Fruit fly (Drosophila melanogaster) whole organism, embryonic: ENCODE data around the gene Ser.

Experiments used
- CG11560 ChIP-seq: fragments of 200-800 bp; sonication (Bioruptor generic); IDR thresholded peaks from 3 replicates; pipeline ENCODE4 v1.3.6; 2022; ENCODE audit warnings: missing biosample characterization, missing genetic modification characterization
- CG12219 ChIP-seq: fragments of 200-800 bp; sonication (Bioruptor generic); optimal IDR thresholded peaks from 3 replicates; lab custom pipeline; 2018; ENCODE audit warnings: missing biosample characterization, mild to moderate bottlenecking, missing genetic modification characterization
- CG12391 ChIP-seq: fragments of 200-800 bp; sonication (Bioruptor generic); optimal IDR thresholded peaks from 3 replicates; lab custom pipeline; 2018; ENCODE audit warnings: missing biosample characterization, mild to moderate bottlenecking, missing genetic modification characterization, moderate library complexity
- CG13624 ChIP-seq: fragments of 200-800 bp; sonication (Bioruptor generic); optimal IDR thresholded peaks from 2 replicates; lab custom pipeline; 2016; ENCODE audit warnings: missing biosample characterization, missing genetic modification characterization
- CG16813 ChIP-seq: fragments of 200-800 bp; sonication (Bioruptor generic); IDR thresholded peaks from 3 replicates; pipeline ENCODE4 v1.3.6; 2022; ENCODE audit warnings: missing biosample characterization, missing genetic modification characterization; ENCODE audit not compliant: partially characterized antibody
- CG17568 ChIP-seq: fragments of 200-800 bp; sonication (Bioruptor generic); optimal IDR thresholded peaks from 2 replicates; lab custom pipeline; 2018; ENCODE audit warnings: missing biosample characterization, mild to moderate bottlenecking, missing genetic modification characterization, moderate library complexity
- CG30020 ChIP-seq: fragments of 200-800 bp; optimal IDR thresholded peaks from 2 replicates; lab custom pipeline; 2019; ENCODE audit warnings: missing biosample characterization, mild to moderate bottlenecking, missing genetic modification characterization, moderate library complexity
- CG30403 ChIP-seq: fragments of 200-800 bp; sonication (Bioruptor generic); optimal IDR thresholded peaks from 3 replicates; lab custom pipeline; 2016; ENCODE audit warnings: missing biosample characterization, missing genetic modification characterization
- CG33557 ChIP-seq: fragments of 200-800 bp; sonication (Bioruptor generic); optimal IDR thresholded peaks from 2 replicates; lab custom pipeline; 2019; ENCODE audit warnings: missing biosample characterization, mild to moderate bottlenecking, missing genetic modification characterization, moderate library complexity
- CG34224 ChIP-seq: fragments of 200-800 bp; sonication (Bioruptor generic); IDR thresholded peaks from 3 replicates; pipeline ENCODE4 v1.3.6; 2022; ENCODE audit warnings: missing biosample characterization, missing genetic modification characterization; ENCODE audit not compliant: partially characterized antibody
- CG43689 ChIP-seq: fragments of 200-800 bp; sonication (Bioruptor generic); IDR thresholded peaks from 2 replicates; pipeline ENCODE4 v1.3.6; 2022; ENCODE audit warnings: missing biosample characterization, missing genetic modification characterization
- CG4404 ChIP-seq: fragments of 200-800 bp; sonication (Bioruptor generic); IDR thresholded peaks from 2 replicates; pipeline ENCODE4 v1.3.6; 2022; ENCODE audit warnings: missing biosample characterization, missing genetic modification characterization
- CG4730 ChIP-seq: fragments of 200-800 bp; sonication (Bioruptor generic); IDR thresholded peaks from 2 replicates; pipeline ENCODE4 v1.3.6; 2022; ENCODE audit warnings: missing biosample characterization, missing genetic modification characterization
- CG6175 ChIP-seq: fragments of 200-800 bp; sonication (Bioruptor generic); IDR thresholded peaks from 3 replicates; pipeline ENCODE4 v1.3.6; 2022; ENCODE audit warnings: missing biosample characterization, missing genetic modification characterization
- CG6791 ChIP-seq: fragments of 200-800 bp; sonication (Bioruptor generic); IDR thresholded peaks from 3 replicates; pipeline ENCODE4 v1.3.6; 2022; ENCODE audit warnings: missing biosample characterization, missing genetic modification characterization; ENCODE audit not compliant: partially characterized antibody
- CG6813 ChIP-seq: fragments of 200-800 bp; sonication (Bioruptor generic); optimal IDR thresholded peaks from 2 replicates; lab custom pipeline; 2017; ENCODE audit warnings: missing biosample characterization, missing genetic modification characterization, mild to moderate bottlenecking, moderate library complexity, missing genetic modification reagents
- CG7839 ChIP-seq: fragments of 200-800 bp; sonication (Bioruptor generic); optimal IDR thresholded peaks from 3 replicates; lab custom pipeline; 2018; ENCODE audit warnings: missing biosample characterization, mild to moderate bottlenecking, missing genetic modification characterization, moderate library complexity
- CG8944 ChIP-seq: fragments of 200-800 bp; sonication (Bioruptor generic); optimal IDR thresholded peaks from 3 replicates; lab custom pipeline; 2016; ENCODE audit warnings: missing biosample characterization, missing genetic modification characterization
- Dek ChIP-seq: fragments of 200-800 bp; sonication (Bioruptor generic); optimal IDR thresholded peaks from 3 replicates; lab custom pipeline; 2019; ENCODE audit warnings: missing biosample characterization, mild to moderate bottlenecking, missing genetic modification characterization, moderate library complexity
- ERR ChIP-seq: fragments of 200-800 bp; sonication (Bioruptor generic); optimal IDR thresholded peaks from 2 replicates; lab custom pipeline; 2016; ENCODE audit warnings: missing biosample characterization, missing genetic modification characterization
- HHEX ChIP-seq: fragments of 200-800 bp; sonication (Bioruptor generic); optimal IDR thresholded peaks from 3 replicates; lab custom pipeline; 2017; ENCODE audit warnings: missing biosample characterization, mild to moderate bottlenecking, missing genetic modification characterization, missing genetic modification reagents
- HLH4C ChIP-seq: fragments of 200-800 bp; sonication (Bioruptor generic); IDR thresholded peaks from 3 replicates; pipeline ENCODE4 v1.3.6; 2022; ENCODE audit warnings: missing biosample characterization, missing genetic modification characterization; ENCODE audit not compliant: partially characterized antibody
- Hmx ChIP-seq: fragments of 200-800 bp; sonication (Bioruptor generic); optimal IDR thresholded peaks from 2 replicates; lab custom pipeline; 2016; ENCODE audit warnings: missing biosample characterization, missing genetic modification characterization
- Nf-YB ChIP-seq: fragments of 200-800 bp; sonication (Bioruptor generic); optimal IDR thresholded peaks from 3 replicates; lab custom pipeline; 2019; ENCODE audit warnings: missing biosample characterization, mild to moderate bottlenecking, missing genetic modification characterization, moderate library complexity
- Poxn ChIP-seq: fragments of 200-800 bp; sonication (Bioruptor generic); IDR thresholded peaks from 2 replicates; pipeline ENCODE4 v1.3.6; 2022; ENCODE audit warnings: missing biosample characterization, missing genetic modification characterization
- Scr ChIP-seq: fragments of 200-800 bp; sonication (Bioruptor generic); IDR thresholded peaks from 2 replicates; pipeline ENCODE4 v1.3.6; 2022; ENCODE audit warnings: missing biosample characterization, missing genetic modification characterization; ENCODE audit not compliant: partially characterized antibody
- ac ChIP-seq: fragments of 200-800 bp; sonication (Bioruptor generic); optimal IDR thresholded peaks from 3 replicates; lab custom pipeline; 2017; ENCODE audit warnings: missing biosample characterization, mild to moderate bottlenecking, missing genetic modification characterization
- bowl ChIP-seq: fragments of 200-800 bp; sonication (Bioruptor generic); IDR thresholded peaks from 2 replicates; pipeline ENCODE4 v1.3.6; 2022; ENCODE audit warnings: missing biosample characterization, missing genetic modification characterization
- croc ChIP-seq: fragments of 200-800 bp; sonication (Bioruptor generic); conservative IDR thresholded peaks from 3 replicates; pipeline ENCODE4 v1.3.6; 2022; ENCODE audit warnings: missing biosample characterization, missing genetic modification characterization
- dmrt99B ChIP-seq: fragments of 200-800 bp; sonication (Bioruptor generic); optimal IDR thresholded peaks from 2 replicates; lab custom pipeline; 2018; ENCODE audit warnings: missing biosample characterization, mild to moderate bottlenecking, missing genetic modification characterization, moderate library complexity
- dpn ChIP-seq, 2 experiments: fragments of 200-800 bp; sonication (Bioruptor generic); optimal IDR thresholded peaks; 3 replicates each; lab custom pipeline; 2016; ENCODE audit warnings: missing biosample characterization in 2 of 2, missing genetic modification characterization in 2 of 2
- her ChIP-seq: fragments of 200-800 bp; sonication (Bioruptor generic); optimal IDR thresholded peaks from 2 replicates; lab custom pipeline; 2016; ENCODE audit warnings: missing biosample characterization, missing genetic modification characterization
- ind ChIP-seq: fragments of 200-800 bp; sonication (Bioruptor generic); optimal IDR thresholded peaks from 3 replicates; lab custom pipeline; 2016; ENCODE audit warnings: missing biosample characterization, missing genetic modification characterization
- inv ChIP-seq: fragments of 200-800 bp; sonication (Bioruptor generic); IDR thresholded peaks from 2 replicates; pipeline ENCODE4 v1.3.6; 2022; ENCODE audit warnings: missing biosample characterization, missing genetic modification characterization; ENCODE audit not compliant: partially characterized antibody
- jigr1 ChIP-seq: fragments of 200-800 bp; sonication (Bioruptor generic); IDR thresholded peaks from 3 replicates; pipeline ENCODE4 v1.3.6; 2022; ENCODE audit warnings: missing biosample characterization, missing genetic modification characterization
- ken ChIP-seq: fragments of 200-800 bp; sonication (Bioruptor generic); IDR thresholded peaks from 3 replicates; pipeline ENCODE4 v1.3.6; 2022; ENCODE audit warnings: missing biosample characterization, missing genetic modification characterization
- lbe ChIP-seq: fragments of 200-800 bp; sonication (Bioruptor generic); optimal IDR thresholded peaks from 2 replicates; lab custom pipeline; 2016; ENCODE audit warnings: missing biosample characterization, mild to moderate bottlenecking, missing genetic modification characterization
- lmd ChIP-seq: fragments of 200-800 bp; sonication (Bioruptor generic); IDR thresholded peaks from 2 replicates; pipeline ENCODE4 v1.3.6; 2022; ENCODE audit warnings: missing biosample characterization, missing genetic modification characterization
- nmo ChIP-seq: fragments of 200-800 bp; sonication (Bioruptor generic); optimal IDR thresholded peaks from 2 replicates; lab custom pipeline; 2018; ENCODE audit warnings: missing biosample characterization, mild to moderate bottlenecking, missing genetic modification characterization, moderate library complexity
- pb ChIP-seq: fragments of 200-800 bp; sonication (Bioruptor generic); optimal IDR thresholded peaks from 3 replicates; lab custom pipeline; 2016; ENCODE audit warnings: missing biosample characterization, missing genetic modification characterization
- shn ChIP-seq: fragments of 200-800 bp; sonication (Bioruptor generic); optimal IDR thresholded peaks from 3 replicates; lab custom pipeline; 2016; ENCODE audit warnings: missing biosample characterization, missing genetic modification characterization
- tap ChIP-seq: fragments of 200-800 bp; optimal IDR thresholded peaks from 3 replicates; lab custom pipeline; 2019; ENCODE audit warnings: missing biosample characterization, mild to moderate bottlenecking, missing genetic modification characterization, moderate library complexity
- tgo ChIP-seq: fragments of 200-800 bp; sonication (Bioruptor generic); IDR thresholded peaks from 3 replicates; pipeline ENCODE4 v1.3.6; 2022; ENCODE audit warnings: missing biosample characterization, missing genetic modification characterization
- trem ChIP-seq: fragments of 200-800 bp; optimal IDR thresholded peaks from 3 replicates; lab custom pipeline; 2019; ENCODE audit warnings: missing biosample characterization, mild to moderate bottlenecking, missing genetic modification characterization, moderate library complexity
- trh ChIP-seq: fragments of 200-800 bp; sonication (Bioruptor generic); optimal IDR thresholded peaks from 2 replicates; lab custom pipeline; 2016; ENCODE audit warnings: missing biosample characterization, missing genetic modification characterization
- vfl ChIP-seq: fragments of 200-800 bp; sonication (Bioruptor generic); optimal IDR thresholded peaks from 2 replicates; lab custom pipeline; 2016; ENCODE audit warnings: missing biosample characterization, missing genetic modification characterization
- vvl ChIP-seq: fragments of 200-800 bp; sonication (Bioruptor generic); IDR thresholded peaks from 2 replicates; pipeline ENCODE4 v1.3.6; 2022; ENCODE audit warnings: missing biosample characterization, missing genetic modification characterization
- wek ChIP-seq: fragments of 200-800 bp; sonication (Bioruptor generic); optimal IDR thresholded peaks from 3 replicates; lab custom pipeline; 2018; ENCODE audit warnings: missing biosample characterization, mild to moderate bottlenecking, missing genetic modification characterization, moderate library complexity
- zen ChIP-seq: fragments of 200-800 bp; sonication (Bioruptor generic); optimal IDR thresholded peaks from 3 replicates; lab custom pipeline; 2018; ENCODE audit warnings: missing biosample characterization, mild to moderate bottlenecking, missing genetic modification characterization, moderate library complexity
- zf30C ChIP-seq: fragments of 200-800 bp; sonication (Bioruptor generic); optimal IDR thresholded peaks from 3 replicates; lab custom pipeline; 2018; ENCODE audit warnings: missing biosample characterization, mild to moderate bottlenecking, missing genetic modification characterization

The Ser gene

dm6 chr3R:27208724-27209343 lies 14.8 kb upstream of the Ser start (continued):
- TF ChIP-seq CG4404: peak; percentile 22; the same call in 1 of the 2 replicates
- no peak for TF ChIP-seq ind
- peak; percentile 17 for TF ChIP-seq CG8944 (GFP tag; lab: Kevin White, UChicago)
- TF ChIP-seq CG16813 (GFP tag; lab: Robert Waterston, UW): no peak
- peak; percentile 52; the same call in 1 of the 2 replicates for TF ChIP-seq CG43689
- TF ChIP-seq lmd: no peak
- no peak for TF ChIP-seq ERR (GFP tag; lab: Kevin White, UChicago)
- no peak for TF ChIP-seq vvl (GFP tag; lab: Robert Waterston, UW)
- peak; percentile 35 for TF ChIP-seq trh (GFP tag; lab: Kevin White, UChicago)
- no peak for TF ChIP-seq jigr1 (GFP tag; lab: Robert Waterston, UW)
- TF ChIP-seq CG7839 (tag; lab: Kevin White, UChicago): peak; percentile 5
- TF ChIP-seq shn (GFP tag; lab: Kevin White, UChicago): no peak
- TF ChIP-seq her (GFP tag; lab: Kevin White, UChicago): peak; percentile 49
- no peak for TF ChIP-seq CG12219 (GFP tag; lab: Kevin White, UChicago)
- TF ChIP-seq CG12391 (tag; lab: Kevin White, UChicago): peak; percentile 6
- TF ChIP-seq zen: peak; percentile 43
- TF ChIP-seq CG13624 (GFP tag; lab: Kevin White, UChicago): no peak
- peak; percentile 30 for TF ChIP-seq tap (tag; lab: Kevin White, UChicago)
- TF ChIP-seq dmrt99B (tag; lab: Kevin White, UChicago): peak; percentile 44
- peak in 1 of 2 experiments; percentile 9 for TF ChIP-seq dpn (GFP tag; optimal IDR thresholded peaks at IDR 0.05; lab: Kevin White, UChicago)
- TF ChIP-seq pb (GFP tag; lab: Kevin White, UChicago): no peak
- peak; percentile 64 for TF ChIP-seq CG33557
- TF ChIP-seq zf30C (GFP tag; lab: Kevin White, UChicago): no peak
- no peak for TF ChIP-seq Dek (tag; lab: Kevin White, UChicago)
- no peak for TF ChIP-seq HLH4C (GFP tag; lab: Robert Waterston, UW)
- TF ChIP-seq vfl (GFP tag; lab: Kevin White, UChicago): no peak
- no peak for TF ChIP-seq Scr (GFP tag; lab: Robert Waterston, UW)
- no peak; the same call in 2 of the 3 replicates for TF ChIP-seq tgo
- TF ChIP-seq CG30403 (GFP tag; lab: Kevin White, UChicago): no peak
- no peak for TF ChIP-seq bowl (GFP tag; lab: Robert Waterston, UW)
- TF ChIP-seq CG30020 (tag; lab: Kevin White, UChicago): no peak
- TF ChIP-seq trem (tag; lab: Kevin White, UChicago): no peak
- no peak for TF ChIP-seq ken
- TF ChIP-seq inv (GFP tag; lab: Robert Waterston, UW): no peak
- TF ChIP-seq nmo: no peak
- no peak for TF ChIP-seq CG6791 (GFP tag; lab: Robert Waterston, UW)
- no peak for TF ChIP-seq CG11560 (tag; lab: Robert Waterston, UW)
- TF ChIP-seq Nf-YB (GFP tag; lab: Kevin White, UChicago): peak; percentile 9
- no peak for TF ChIP-seq CG4730 (GFP tag; lab: Robert Waterston, UW)
- TF ChIP-seq Poxn (GFP tag; lab: Robert Waterston, UW): no peak
- peak; percentile 72 for TF ChIP-seq wek (GFP tag; lab: Kevin White, UChicago)
- TF ChIP-seq croc: no peak
- peak; percentile 57 for TF ChIP-seq CG6813
- TF ChIP-seq CG17568 (GFP tag; lab: Kevin White, UChicago): peak; percentile 43
- no peak for TF ChIP-seq CG34224
- TF ChIP-seq CG6175: no peak
- TF ChIP-seq HHEX (GFP tag; lab: Kevin White, UChicago): peak; percentile 46
- TF ChIP-seq Hmx: no peak
- TF ChIP-seq lbe (GFP tag; lab: Kevin White, UChicago): no peak
- peak; percentile 15 for TF ChIP-seq ac (GFP tag; lab: Kevin White, UChicago)
